Worm (Caenorhabditis elegans): ENCODE data around the gene nlp-19.

The nlp-19 gene

ce11 chrX:10928948-10929563 is 29.5 kb upstream of the nlp-19 start, which contains the start of gene dgn-1:
Gene dgn-1, minus strand, starts transcription at chrX:10928998.
- TF ChIP-seq ces-1 (GFP tag; optimal IDR thresholded peaks at IDR 0.05) (no peak), elt-2 (tag; optimal IDR thresholded peaks at IDR 0.05) (peak; percentile 58), lin-35 (GFP tag; optimal IDR thresholded peaks at IDR 0.05) (peak in 1 of 2 experiments; percentile 12), ama-1 (optimal IDR thresholded peaks at IDR 0.05) (no peak), lin-14 (GFP tag; optimal IDR thresholded peaks at IDR 0.05) (peak; percentile 46), unc-98 (GFP tag; IDR thresholded peaks at IDR 0.05) (no peak), snpc-4 (tag; optimal IDR thresholded peaks at IDR 0.05) (no peak), nhr-20 (tag; optimal IDR thresholded peaks at IDR 0.05) (peak; percentile 1), pqm-1 (tag; optimal IDR thresholded peaks at IDR 0.05) (peak; percentile 37), blmp-1 (tag; optimal IDR thresholded peaks at IDR 0.05) (peak; percentile 66)

- TF ChIP-seq fkh-8 (tag; optimal IDR thresholded peaks at IDR 0.05) (no peak), lin-14 (GFP tag; optimal IDR thresholded peaks at IDR 0.05) (peak; percentile 1)
Observed at ce11 chrX:10932087-10932486, 26.4 kb upstream of the nlp-19 start.

ce11 chrX:10933308-10934014 is 25.1 kb upstream of the nlp-19 start:
- peak in 1 of 6 experiments; percentile 57 for TF ChIP-seq elt-3 (tag; optimal IDR thresholded peaks at IDR 0.05)
- no peak for TF ChIP-seq nhr-90 (tag; optimal IDR thresholded peaks at IDR 0.05; ENCODE audit: poor library complexity)
- TF ChIP-seq unc-86 (tag; optimal IDR thresholded peaks at IDR 0.05): no peak
- TF ChIP-seq irx-1 (tag; optimal IDR thresholded peaks at IDR 0.05): no peak
- TF ChIP-seq snpc-4 (tag; optimal IDR thresholded peaks at IDR 0.05): no peak
- peak; percentile 51 for TF ChIP-seq lin-14 (GFP tag; optimal IDR thresholded peaks at IDR 0.05)
- no peak for TF ChIP-seq egl-13 (tag; optimal IDR thresholded peaks at IDR 0.05)
- no peak for TF ChIP-seq elt-2 (tag; optimal IDR thresholded peaks at IDR 0.05)
- no peak for TF ChIP-seq hlh-17 (GFP tag; optimal IDR thresholded peaks at IDR 0.05; ENCODE audit: borderline replicate concordance)
- no peak for TF ChIP-seq rnt-1 (tag; optimal IDR thresholded peaks at IDR 0.05)
- TF ChIP-seq tbx-2 (tag; optimal IDR thresholded peaks at IDR 0.05): peak; percentile 12
- TF ChIP-seq hpl-2 (GFP tag; optimal IDR thresholded peaks at IDR 0.05): no peak
- peak; percentile 71 for TF ChIP-seq nhr-85 (tag)
- TF ChIP-seq lin-35 (GFP tag; optimal IDR thresholded peaks at IDR 0.05): no peak
- TF ChIP-seq unc-62 (GFP tag; optimal IDR thresholded peaks at IDR 0.05): no peak
- no peak for TF ChIP-seq ztf-4 (tag; optimal IDR thresholded peaks at IDR 0.05)
- no peak for TF ChIP-seq zip-4 (GFP tag; optimal IDR thresholded peaks at IDR 0.05)
- TF ChIP-seq efl-1 (optimal IDR thresholded peaks at IDR 0.05): no peak
- TF ChIP-seq efl-1 (GFP tag; optimal IDR thresholded peaks at IDR 0.05 in 1 of 2): peak in 1 of 2 experiments; percentile 78
- no peak for TF ChIP-seq nhr-76 (tag; optimal IDR thresholded peaks at IDR 0.05)
- no peak for TF ChIP-seq pag-3 (tag; optimal IDR thresholded peaks at IDR 0.05; ENCODE audit: borderline replicate concordance, insufficient read depth)

- TF ChIP-seq mef-2 (tag; optimal IDR thresholded peaks at IDR 0.05): no peak
- TF ChIP-seq aly-2 (tag; optimal IDR thresholded peaks at IDR 0.05): no peak
- no peak for TF ChIP-seq nhr-90 (tag; optimal IDR thresholded peaks at IDR 0.05; ENCODE audit: poor library complexity)
Observed at ce11 chrX:10941255-10941654, 17.3 kb upstream of the nlp-19 start, which contains the start of gene pho-7. Gene pho-7, minus strand, starts transcription at chrX:10941355.

ce11 chrX:10948852-10949251 is 9.7 kb upstream of the nlp-19 start, which contains the start of gene T21B6.3:
Gene T21B6.3, minus strand, starts transcription at chrX:10948952.
- TF ChIP-seq unc-98 (GFP tag; IDR thresholded peaks at IDR 0.05): no peak
- no peak for TF ChIP-seq efl-1 (optimal IDR thresholded peaks at IDR 0.05)
- TF ChIP-seq efl-1 (GFP tag; optimal IDR thresholded peaks at IDR 0.05 in 1 of 2): peak in 1 of 2 experiments; percentile 41
- TF ChIP-seq ceh-82 (tag; optimal IDR thresholded peaks at IDR 0.05): no peak

Measured in whole organism, L1 larva.